Fruit fly (Drosophila melanogaster) whole organism, larva: ENCODE data around the gene nyo.

Source experiments
- noc ChIP-seq: fragments of 200-800 bp; sonication (Bioruptor generic); optimal IDR thresholded peaks from 3 replicates; lab custom pipeline; 2019; ENCODE audit warnings: missing biosample characterization, mild to moderate bottlenecking, missing genetic modification characterization, moderate library complexity

Gene nyo

DNA sequence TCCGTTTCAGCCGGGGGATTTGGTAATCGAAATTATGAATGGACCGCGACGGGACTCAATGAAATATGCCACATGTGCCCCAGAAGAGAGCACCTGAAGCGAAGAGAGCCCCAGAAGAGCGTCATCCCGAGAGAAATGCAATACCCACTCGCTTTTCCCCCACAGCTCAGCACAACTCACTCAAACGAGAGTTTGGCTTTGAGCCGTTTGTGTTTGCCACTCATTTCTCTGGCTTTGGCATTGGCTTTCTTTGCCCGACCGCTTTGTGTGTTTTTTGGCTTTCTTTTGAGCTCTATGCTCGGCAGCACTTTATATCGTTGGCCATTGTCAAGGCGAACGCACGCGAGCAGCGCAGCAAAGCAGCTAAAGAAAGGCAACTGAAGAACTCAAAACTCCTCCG is at the start of gene nyo:
TSS of gene nyo (plus strand) at position 312 of the 400 bp plus-strand sequence.
- no peak for TF ChIP-seq noc (tag; lab: Kevin White, UChicago)

DNA sequence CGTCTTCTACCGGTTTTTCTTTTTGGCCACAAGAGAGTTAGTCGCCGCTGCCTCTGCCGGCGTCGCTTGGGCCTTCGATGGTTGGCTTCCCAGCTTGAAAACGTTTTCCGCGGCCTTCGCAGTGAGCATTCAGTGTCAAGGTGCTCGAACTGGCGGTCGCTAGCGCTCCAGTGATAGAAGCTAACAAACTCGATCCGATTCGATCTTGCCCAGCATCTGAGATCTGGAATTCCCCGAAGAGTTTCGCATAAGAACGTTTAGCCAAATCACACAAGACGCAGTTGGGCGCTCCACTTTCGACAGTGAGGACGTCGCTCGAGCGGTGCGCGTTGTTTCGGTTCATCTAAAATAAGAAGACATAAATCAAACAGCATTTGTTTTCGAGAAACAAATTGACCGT is 43.7 kb upstream of the nyo start, which contains the start of gene mey:
TSS of gene mey (plus strand) at position 122 of the 400 bp plus-strand sequence.
- no peak for TF ChIP-seq noc (tag; lab: Kevin White, UChicago)

DNA sequence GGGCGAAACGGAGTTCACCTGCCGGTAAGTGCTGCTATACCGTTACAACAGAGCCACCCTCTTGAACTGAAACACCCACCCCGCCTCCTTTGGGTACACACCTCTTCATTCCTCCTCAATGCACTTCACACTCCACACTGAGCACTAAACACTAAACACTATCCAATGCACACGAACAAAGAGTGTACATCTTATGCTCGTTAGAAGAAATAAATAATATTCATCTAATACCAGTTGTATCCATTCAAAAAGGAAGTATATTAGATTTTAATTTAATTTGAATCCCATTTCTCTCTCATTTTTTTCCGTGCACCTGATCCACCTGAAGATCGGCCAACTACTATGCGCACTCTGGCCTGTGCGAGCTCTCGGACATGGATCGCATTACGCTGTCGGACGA is 39.2 kb upstream of the nyo start:
- TF ChIP-seq noc (tag; lab: Kevin White, UChicago) = no peak

DNA sequence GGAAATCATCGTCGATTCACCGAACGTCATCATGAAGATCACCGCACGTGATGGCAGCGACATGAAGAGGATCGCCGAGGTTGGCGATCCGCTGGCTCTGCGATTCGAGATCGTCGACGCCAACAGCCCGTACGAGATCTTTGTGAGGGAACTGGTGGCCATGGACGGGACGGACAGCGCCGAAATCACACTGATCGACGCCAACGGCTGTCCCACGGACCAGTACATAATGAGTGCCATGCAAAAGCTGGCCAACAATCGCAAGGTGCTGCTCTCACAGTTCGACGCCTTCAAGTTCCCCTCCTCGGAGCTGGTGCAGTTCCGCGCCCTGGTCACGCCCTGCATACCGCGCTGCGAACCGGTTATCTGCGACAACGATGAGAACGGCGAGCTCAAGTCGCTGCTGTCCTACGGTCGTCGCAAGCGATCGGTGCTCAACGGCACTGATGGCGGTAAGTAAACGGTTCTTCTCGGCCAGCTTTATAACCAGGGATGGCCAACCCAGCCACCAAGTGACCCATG is 38.0 kb upstream of the nyo start:
- TF ChIP-seq noc (tag; lab: Kevin White, UChicago) = no peak

DNA sequence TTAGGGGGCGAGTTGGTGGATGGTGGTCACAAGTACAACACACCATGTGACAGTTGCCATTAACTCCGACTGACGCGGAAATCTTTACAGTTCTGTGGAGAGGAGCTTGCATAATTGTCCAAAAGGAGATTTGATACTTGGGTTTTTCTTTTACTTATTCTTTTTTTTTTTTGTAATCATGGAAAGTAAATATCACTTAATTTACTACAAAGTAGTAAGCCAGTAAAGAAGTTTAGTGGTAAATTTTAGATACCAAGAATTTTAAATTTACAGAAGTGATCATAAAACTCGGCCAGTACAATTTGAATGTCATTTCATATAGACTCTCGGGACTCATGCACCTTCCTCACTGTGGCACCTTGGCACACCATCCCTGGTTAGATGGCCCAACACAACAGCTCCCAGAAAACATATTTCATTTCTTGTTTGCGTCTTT is 37.6 kb upstream of the nyo start:
- no peak for TF ChIP-seq noc (tag; lab: Kevin White, UChicago)

DNA sequence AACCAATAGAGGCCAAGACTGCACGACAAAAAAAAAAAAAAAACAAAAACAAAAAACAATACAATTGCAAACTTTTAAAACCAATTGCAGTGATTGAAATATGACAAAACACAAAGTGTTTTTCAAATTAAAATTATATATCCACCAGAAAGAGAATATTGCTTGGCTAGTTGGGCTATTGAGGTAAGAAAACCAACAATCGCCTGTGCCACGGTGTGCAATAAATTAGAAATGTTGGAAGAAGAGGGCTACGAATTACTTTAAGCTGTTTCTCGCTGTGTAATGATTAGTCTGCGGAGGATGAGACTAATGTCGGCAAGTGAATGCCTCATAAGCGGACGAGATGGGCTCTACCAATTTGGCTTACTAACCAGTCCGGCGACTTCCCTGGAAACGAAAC is 30.8 kb upstream of the nyo start:
- TF ChIP-seq noc (tag; lab: Kevin White, UChicago) = no peak

DNA sequence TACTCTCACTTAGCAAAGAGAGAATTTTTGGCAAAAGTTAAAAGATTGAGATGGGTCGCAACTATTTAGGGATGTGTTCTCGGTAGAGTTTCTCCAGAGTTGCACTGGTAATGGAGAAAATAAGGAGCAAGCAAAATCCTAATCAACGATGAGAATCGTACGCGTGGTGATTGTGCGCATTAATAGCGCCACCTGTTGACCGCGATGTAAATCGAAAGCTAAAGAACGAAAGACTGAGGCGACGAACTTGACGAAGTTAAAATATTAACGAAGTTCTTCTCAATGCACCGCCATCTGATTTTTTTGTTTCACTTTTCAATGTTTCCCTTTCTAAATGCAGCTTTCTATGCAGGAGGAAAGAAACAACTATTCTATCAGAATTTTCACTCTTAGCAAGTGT is 28.2 kb upstream of the nyo start:
- no peak for TF ChIP-seq noc (tag; lab: Kevin White, UChicago)

DNA sequence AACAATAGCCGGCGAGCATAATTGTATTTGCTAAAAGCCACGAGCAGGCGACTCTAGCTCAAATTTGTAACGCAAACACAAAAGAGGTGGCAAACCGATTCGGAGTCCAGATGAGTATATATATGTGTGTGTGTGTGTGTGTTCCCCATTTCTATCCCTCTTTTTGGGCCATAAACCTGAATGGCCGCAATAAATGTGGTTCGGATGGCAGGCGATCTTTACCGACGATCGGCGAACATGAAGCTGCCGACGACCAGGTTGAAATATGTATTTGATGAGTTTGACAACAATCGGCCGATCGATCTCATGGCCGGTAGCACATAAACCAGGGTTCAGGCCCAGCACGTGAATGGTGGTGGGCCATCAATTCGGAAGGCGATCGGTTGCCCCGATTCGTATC is 15.0 kb upstream of the nyo start:
- no peak for TF ChIP-seq noc (tag; lab: Kevin White, UChicago)

DNA sequence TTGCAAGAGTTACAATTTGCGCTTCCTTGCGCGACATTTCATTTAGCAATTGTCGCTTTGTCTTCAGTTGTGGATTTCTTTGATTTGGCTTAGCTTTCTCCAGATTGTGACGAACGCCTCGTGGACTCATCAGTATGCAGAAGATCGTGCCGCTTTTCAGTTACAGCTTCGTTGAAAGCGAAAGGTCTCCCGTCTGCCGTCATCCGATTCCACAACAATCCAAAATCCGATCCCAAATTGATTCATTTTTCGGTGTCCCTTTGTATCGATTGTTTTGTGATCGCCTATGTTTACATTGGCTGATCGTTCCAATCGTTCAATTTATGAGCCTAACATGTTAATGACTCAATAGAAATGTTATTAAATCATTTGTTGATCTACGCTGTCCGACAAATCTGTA is 917 bp upstream of the nyo start:
- TF ChIP-seq noc (tag; lab: Kevin White, UChicago) = no peak

DNA sequence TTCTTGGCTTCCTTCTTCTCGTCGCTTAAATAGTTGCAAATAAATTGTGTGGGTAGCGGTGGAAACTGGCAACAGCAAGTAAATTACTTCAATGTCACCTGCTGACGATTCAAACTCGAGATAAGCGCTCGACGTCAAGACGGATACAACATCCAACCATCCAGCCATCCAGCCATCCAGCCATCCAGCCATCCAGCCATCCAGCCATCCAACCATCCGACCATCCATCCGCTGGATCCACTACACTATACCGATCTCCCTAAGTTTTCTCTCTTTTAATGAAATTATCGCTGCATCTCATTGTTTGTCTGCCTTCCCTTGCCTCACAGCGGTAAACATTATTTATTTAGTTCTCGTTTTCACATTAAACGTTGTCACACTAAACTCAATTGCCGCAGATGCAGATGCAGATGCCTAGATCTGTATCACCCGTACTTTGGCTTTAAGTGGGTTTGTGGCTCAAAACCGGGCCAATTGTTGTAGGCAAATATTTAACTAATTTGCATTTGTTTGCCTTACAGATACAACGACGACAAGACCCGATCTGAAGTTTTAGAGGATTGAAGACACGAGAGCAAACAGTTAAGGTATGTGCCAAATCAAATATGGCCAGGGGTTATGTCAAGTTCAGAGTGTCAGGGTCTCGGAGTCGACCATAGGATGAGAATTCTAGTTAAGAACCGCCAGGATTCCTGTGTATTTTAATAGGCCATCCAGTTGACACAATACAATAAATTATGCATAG is 6.1 kb downstream of the nyo start:
- TF ChIP-seq noc (tag; lab: Kevin White, UChicago) = no peak

DNA sequence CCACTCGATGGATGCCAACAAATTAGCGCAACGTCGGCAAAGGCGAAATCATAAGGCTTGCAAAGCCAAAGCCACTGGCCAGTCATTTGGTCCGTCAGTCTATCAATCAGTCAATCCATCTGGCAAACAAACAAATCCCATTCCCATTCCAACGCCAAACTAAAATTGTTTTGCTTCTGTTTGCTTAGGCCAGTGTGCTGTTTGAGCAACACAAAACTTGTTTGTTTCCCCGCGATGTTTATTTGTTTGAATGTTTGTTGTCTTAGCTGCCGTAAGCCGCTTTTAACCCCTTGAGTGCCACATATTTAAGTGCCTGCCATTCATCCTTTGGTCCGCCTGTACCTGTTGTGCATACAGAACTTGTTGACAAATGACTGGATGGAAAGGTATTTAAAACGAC is 8.1 kb downstream of the nyo start:
- TF ChIP-seq noc (tag; lab: Kevin White, UChicago) = no peak

DNA sequence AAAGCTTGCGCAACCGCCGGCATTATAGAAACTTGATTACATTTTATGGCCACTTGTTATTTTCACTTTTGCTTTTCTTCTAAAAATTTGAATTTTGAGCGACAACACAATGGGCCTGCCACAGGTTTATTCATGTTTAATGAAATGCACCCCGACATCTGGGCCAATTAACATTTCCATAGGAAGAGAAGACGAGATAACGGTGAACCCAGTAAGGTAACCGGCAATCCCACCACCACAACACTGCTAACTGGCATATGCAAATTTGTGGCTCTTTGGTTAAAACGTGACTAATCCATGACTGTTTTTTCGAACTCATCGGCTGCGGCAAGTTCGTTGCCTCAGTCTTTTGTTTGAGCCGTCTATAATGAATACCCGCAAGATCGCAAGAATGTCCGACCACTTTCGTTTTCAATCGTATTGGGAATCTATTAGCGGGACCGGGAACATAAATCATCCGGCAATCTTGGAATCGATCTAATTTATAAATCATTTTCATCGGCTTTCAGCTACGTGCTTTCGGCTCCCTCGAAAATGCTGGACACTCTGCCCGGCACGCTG is 16.0 kb downstream of the nyo start:
- TF ChIP-seq noc (tag; lab: Kevin White, UChicago) = no peak

DNA sequence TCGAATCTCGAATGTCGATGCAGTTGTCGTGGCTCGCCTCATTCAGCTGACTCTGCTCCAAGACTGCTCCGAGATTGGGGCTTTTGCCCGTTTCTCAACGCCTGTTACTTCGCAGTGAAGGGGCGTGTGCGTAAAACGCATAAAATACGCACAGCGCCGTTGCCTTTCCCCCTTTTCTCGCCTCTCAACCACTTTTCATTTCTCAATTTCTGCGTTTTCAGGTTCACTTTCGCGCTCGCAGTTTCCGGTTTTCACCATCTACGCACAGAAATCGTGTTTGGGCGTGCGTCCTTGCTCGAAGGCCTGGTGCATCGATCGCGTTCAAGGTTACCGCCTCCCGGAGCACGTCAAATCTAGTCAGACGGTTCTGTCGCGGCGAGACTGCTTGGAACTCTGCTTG is 16.9 kb downstream of the nyo start:
- no peak for TF ChIP-seq noc (tag; lab: Kevin White, UChicago)

DNA sequence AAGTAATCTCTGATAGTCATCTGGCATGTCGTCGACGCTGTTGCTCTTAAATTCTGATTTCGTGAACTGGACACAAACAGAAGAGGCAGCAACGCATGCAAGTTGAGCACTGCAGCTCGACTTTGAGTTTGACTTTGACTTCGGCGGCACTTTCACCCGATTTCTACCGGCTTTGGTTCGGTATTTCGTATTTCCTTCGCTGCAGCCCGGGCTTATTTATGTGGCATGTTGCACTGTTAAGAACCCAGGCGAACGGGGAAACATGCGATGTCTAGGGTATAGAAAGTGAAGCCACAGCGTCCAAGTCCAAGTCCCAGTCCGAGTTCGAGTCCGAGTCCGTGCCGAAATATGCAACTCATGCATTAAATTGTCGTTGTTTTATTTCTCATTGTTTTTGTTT is 21.3 kb downstream of the nyo start:
- TF ChIP-seq noc (tag; lab: Kevin White, UChicago) = no peak

DNA sequence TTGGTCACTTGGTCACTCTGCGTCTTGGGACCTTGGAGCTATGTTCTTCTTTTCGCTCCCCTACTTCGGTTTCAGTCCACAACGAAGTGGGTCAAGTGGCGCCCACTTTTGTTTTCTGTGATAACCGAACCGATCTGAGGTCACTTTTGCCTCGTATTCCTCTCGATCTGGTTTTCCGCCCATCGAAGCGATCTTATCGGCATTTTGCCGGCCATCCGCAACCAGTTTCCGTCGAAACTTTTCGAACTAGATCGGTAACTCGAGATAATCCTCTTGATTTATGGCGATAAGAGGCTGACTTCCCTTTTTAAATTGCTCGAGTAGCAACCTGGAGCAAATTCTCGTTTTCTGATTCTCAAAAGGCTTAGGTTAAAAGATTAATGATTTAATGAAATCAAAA is 21.8 kb downstream of the nyo start:
- TF ChIP-seq noc (tag; lab: Kevin White, UChicago) = no peak

DNA sequence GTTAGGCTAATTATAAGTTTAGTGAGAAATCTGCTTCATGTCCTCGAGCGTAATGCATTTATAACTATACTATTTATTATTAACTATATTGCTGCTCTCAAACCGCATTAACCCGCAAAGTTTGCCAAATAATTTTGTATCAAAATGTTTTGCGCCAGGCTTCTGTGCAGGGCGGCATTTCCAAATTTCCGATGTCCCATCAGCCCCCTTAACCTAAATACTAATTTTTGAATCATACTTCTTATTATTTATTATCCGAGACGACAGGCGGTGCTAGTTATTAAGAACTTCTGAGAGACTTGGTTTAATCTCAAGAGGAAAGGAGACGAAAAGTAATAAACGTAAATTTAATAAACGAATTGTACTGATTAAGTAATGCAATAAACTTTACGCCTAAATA is 22.9 kb downstream of the nyo start:
- no peak for TF ChIP-seq noc (tag; lab: Kevin White, UChicago)

DNA sequence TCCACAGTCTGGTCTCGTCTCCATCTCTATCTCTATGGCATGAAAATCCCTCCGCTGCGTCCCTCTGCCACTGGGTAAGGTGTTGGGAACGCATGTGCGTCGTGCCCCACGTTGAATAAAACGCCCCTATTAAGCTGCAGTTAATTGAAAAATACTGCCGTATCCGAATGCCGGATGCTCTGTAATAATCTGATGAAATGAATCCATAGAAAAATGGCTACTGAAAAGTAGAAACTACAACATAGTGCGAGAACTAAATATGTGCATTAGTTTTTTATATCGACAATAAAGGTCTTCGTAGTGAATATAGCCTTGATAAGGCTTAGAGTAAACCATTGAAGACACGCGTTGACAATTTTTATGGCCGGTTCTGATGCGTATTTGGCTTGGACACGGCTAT is 23.9 kb downstream of the nyo start:
- no peak for TF ChIP-seq noc (tag; lab: Kevin White, UChicago)
